Worm (Caenorhabditis elegans): Measurements from ENCODE around the gene clec-222.

DNA sequence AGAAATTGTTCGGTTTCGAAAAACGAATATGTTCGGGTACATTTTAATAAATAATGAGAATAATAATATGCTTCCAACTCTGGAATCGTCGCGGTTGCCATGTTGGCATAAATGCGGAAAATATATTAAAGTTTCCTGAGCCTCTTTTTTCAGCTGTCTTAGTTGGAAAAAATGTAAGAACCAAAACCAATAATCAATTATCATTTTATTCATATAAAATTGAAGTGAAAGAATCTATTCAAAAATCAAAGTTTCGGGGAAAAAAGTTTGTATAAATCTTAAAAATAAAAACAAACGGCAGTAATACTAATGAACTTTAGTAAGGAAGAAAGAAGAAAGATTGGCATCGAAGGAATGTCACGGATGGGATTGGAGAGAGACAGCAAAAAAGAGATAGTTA is 33.7 kb downstream of the clec-222 start, which contains the start of gene srh-45:
- TF ChIP-seq F33H1.4 (GFP tag; IDR thresholded peaks at IDR 0.05): no peak
- TF ChIP-seq pha-4 (tag; optimal IDR thresholded peaks at IDR 0.05): no peak
- TF ChIP-seq him-1 (tag; optimal IDR thresholded peaks at IDR 0.05): no peak
- no peak for TF ChIP-seq F49E8.2 (tag; optimal IDR thresholded peaks at IDR 0.05; ENCODE audit: insufficient read depth)
- no peak for TF ChIP-seq ceh-79 (tag; optimal IDR thresholded peaks at IDR 0.05)
- no peak for TF ChIP-seq ama-1 (optimal IDR thresholded peaks at IDR 0.05)
- TF ChIP-seq ama-1 (GFP tag; optimal IDR thresholded peaks at IDR 0.05): no peak
- no peak for TF ChIP-seq athp-1 (tag; optimal IDR thresholded peaks at IDR 0.05)
- TF ChIP-seq Y95B8A.8 (GFP tag; IDR thresholded peaks at IDR 0.05): no peak
- no peak for TF ChIP-seq pbrm-1 (GFP tag; IDR thresholded peaks at IDR 0.05)
- no peak for TF ChIP-seq egl-44 (GFP tag; IDR thresholded peaks at IDR 0.05)
- no peak for TF ChIP-seq rec-8 (tag; optimal IDR thresholded peaks at IDR 0.05)

Measured in whole organism, young adult.